Worm (Caenorhabditis elegans) whole organism, L2 larva: ENCODE measurements around the gene Y6D1A.2.

Experiments
- F13H6.1 ChIP-seq: sonication (generic microtip); optimal IDR thresholded peaks from 2 replicates; lab custom pipeline; 2016; ENCODE audit warnings: missing genetic modification characterization, missing compliant biosample characterization
- R02D3.7 ChIP-seq: fragments of 150-350 bp; optimal IDR thresholded peaks from 2 replicates; lab custom pipeline; 2014; ENCODE audit warnings: missing biosample characterization, missing genetic modification characterization
- aly-2 ChIP-seq: fragments of 150-350 bp; optimal IDR thresholded peaks from 2 replicates; lab custom pipeline; 2014; ENCODE audit warnings: missing biosample characterization, missing genetic modification characterization
- ama-1 ChIP-seq: fragments of 150-350 bp; optimal IDR thresholded peaks from 2 replicates; lab custom pipeline; 2018; ENCODE audit warnings: inconsistent platforms
- crh-2 ChIP-seq: sonication (generic microtip); optimal IDR thresholded peaks from 2 replicates; lab custom pipeline; 2017; ENCODE audit warnings: missing biosample characterization, missing genetic modification characterization
- dmd-4 ChIP-seq: sonication (generic microtip); optimal IDR thresholded peaks from 2 replicates; lab custom pipeline; 2017; ENCODE audit warnings: missing biosample characterization, missing genetic modification characterization
- egl-27 ChIP-seq: sonication (generic microtip); optimal IDR thresholded peaks from 3 replicates; lab custom pipeline; 2017; ENCODE audit warnings: missing biosample characterization, missing genetic modification reagents, missing genetic modification characterization
- fos-1 ChIP-seq: fragments of 150-350 bp; optimal IDR thresholded peaks from 2 replicates; lab custom pipeline; 2014; ENCODE audit warnings: missing biosample characterization, missing genetic modification characterization
- lsy-2 ChIP-seq, 2 experiments: fragments of 150-350 bp in 1 of 2; sonication (generic microtip) in 1 of 2; optimal IDR thresholded peaks; 2 replicates each; lab custom pipeline; 2014 to 2017; ENCODE audit warnings: missing biosample characterization in 2 of 2, missing genetic modification characterization in 2 of 2
- nhr-23 ChIP-seq: fragments of 150-350 bp; optimal IDR thresholded peaks from 2 replicates; lab custom pipeline; 2014; ENCODE audit warnings: missing biosample characterization, missing genetic modification reagents, missing genetic modification characterization
- sma-3 ChIP-seq: sonication (generic microtip); optimal IDR thresholded peaks from 2 replicates; lab custom pipeline; 2016; ENCODE audit warnings: missing genetic modification reagents, missing genetic modification characterization, missing compliant biosample characterization
- unc-55 ChIP-seq: fragments of 150-350 bp; sonication (generic microtip); optimal IDR thresholded peaks from 3 replicates; lab custom pipeline; 2014; ENCODE audit warnings: missing biosample characterization, missing genetic modification reagents, missing genetic modification characterization

DNA sequence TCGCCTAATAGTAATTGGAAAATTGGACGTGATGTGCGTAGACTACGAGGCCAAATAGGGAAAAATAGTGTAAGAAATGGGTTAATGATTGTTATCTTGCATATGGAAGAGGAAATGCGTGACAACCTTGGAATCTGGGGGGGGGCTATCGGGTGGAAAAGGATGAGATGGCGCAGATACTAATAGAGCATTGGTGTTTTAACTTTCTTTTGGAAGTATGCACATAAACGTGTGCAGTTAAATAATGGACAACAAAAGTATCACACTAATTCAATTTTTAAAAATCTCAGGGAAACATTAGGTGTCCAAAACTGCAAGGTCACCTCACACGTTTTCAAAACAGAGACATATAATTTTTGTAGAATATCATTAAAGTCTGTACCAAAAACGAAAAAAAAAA lies at the start of gene Y6D1A.2:
- TF ChIP-seq sma-3 (no peak), nhr-23 (tag; lab: Kevin White, UChicago) (no peak), lsy-2 (tag; optimal IDR thresholded peaks at IDR 0.05; lab: Kevin White, UChicago) (no peak), egl-27 (tag; lab: Kevin White, UChicago) (no peak), F13H6.1 (tag; lab: Kevin White, UChicago) (no peak), ama-1 (lab: Kevin White, UChicago) (no peak), fos-1 (no peak), R02D3.7 (tag; lab: Kevin White, UChicago) (no peak), aly-2 (tag; lab: Kevin White, UChicago) (no peak), dmd-4 (tag; lab: Kevin White, UChicago) (no peak), crh-2 (tag; lab: Kevin White, UChicago) (no peak), unc-55 (GFP tag; lab: Kevin White, UChicago) (no peak)
